Fruit fly (Drosophila melanogaster): ENCODE results near the gene CG4594.

DNA sequence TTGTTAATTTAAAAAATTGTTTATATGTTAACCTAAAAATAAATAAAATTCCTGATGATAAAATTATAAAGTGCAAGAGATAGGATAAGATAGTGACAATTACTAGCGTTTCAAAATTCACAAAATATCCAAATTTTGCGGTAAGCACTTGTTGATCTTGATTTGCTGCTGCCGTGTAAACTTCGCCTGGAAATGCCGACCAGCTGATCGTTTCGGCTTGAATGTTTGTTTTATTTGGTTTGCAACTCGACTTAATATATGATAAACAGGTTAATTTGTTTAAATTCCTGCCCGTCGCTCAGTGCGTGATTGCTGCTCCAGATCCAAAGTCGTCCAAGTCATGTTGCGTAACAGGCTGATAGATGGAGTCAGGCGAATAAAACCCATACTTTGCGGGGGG, 1.4 kb downstream of the CG4594 start, which contains the start of gene CG4592:
- TF ChIP-seq CG9948 (tag; optimal IDR thresholded peaks at IDR 0.05) (peak; percentile 54), CG12605 (GFP tag; IDR thresholded peaks at IDR 0.05) (peak; percentile 66), CG8301 (tag; optimal IDR thresholded peaks at IDR 0.05) (no peak)
